Worm (Caenorhabditis elegans): ENCODE results near the gene srx-20.
A peak's percentile ranks its signal among the peaks of the same experiment; 100 is the strongest.

The srx-20 gene

DNA sequence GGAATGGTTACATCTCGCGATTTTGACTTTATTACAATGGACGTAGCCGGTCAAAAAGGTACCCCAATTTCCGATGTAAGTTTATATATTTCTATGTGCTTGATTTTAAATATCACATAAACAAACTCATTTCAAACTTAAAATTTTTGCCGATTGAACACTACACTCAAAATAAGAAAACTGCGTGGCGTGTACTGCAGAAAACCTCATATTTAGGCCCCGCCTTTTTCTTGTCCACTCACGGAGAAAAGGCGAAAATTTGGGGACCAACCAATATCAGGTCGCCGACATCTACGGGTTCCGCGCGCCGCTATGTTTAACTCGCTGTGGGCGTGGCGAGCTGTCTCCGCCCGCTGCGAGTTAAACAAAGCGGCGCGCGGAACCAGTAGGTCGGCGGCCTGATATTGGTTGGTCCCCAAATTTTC lies 46.3 kb downstream of the srx-20 start (continued):
- TF ChIP-seq snpc-4 (GFP tag; optimal IDR thresholded peaks at IDR 0.05): peak; percentile 86
- peak in 3 of 4 experiments; percentile 91 to 94 (median 94) for TF ChIP-seq snpc-4 (tag; optimal IDR thresholded peaks at IDR 0.05)
- peak; percentile 58 for TF ChIP-seq F33H1.4 (GFP tag; IDR thresholded peaks at IDR 0.05)
- TF ChIP-seq Y95B8A.8 (GFP tag; IDR thresholded peaks at IDR 0.05): 0 out of 2 replicates have a peak, but pooled peaks have one; percentile 28
- peak; percentile 57 for TF ChIP-seq mcd-1 (GFP tag; IDR thresholded peaks at IDR 0.05)
- peak; percentile 33 for TF ChIP-seq snpc-3.4 (tag; optimal IDR thresholded peaks at IDR 0.05)

DNA sequence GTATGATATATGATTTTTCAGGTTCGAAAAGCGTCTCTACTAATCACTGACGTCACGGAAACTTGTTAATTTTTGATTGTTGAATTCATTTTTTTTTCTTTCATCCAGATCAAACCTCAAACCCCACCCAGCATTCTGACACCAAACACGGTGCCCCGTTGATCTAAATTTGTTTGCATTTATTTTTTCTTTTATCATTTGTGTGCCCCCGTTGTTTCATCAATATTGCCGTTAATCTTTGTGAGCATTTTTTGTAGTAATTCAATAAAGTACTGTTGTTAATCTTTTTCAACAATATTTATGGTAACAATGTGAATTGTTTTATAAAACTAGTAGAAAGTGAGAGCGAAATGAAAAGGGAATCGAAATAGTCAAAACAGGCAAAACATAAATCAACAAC lies 48.9 kb downstream of the srx-20 start:
- TF ChIP-seq F23B12.7 (tag; optimal IDR thresholded peaks at IDR 0.05; ENCODE audit: insufficient read depth) (no peak), snpc-1.1 (tag; optimal IDR thresholded peaks at IDR 0.05; ENCODE audit: insufficient read depth) (peak; percentile 47), hmg-1.2 (GFP tag; IDR thresholded peaks at IDR 0.05) (peak; percentile 28; the same call in 1 of the 2 replicates), Y56A3A.18 (GFP tag; IDR thresholded peaks at IDR 0.05) (peak; percentile 70; the same call in 1 of the 2 replicates), ztf-22 (GFP tag; optimal IDR thresholded peaks at IDR 0.05) (no peak), ccch-3 (GFP tag; optimal IDR thresholded peaks at IDR 0.05) (no peak), zim-3 (tag; optimal IDR thresholded peaks at IDR 0.05) (no peak), F33H1.4 (GFP tag; IDR thresholded peaks at IDR 0.05) (0 out of 2 replicates have a peak, but pooled peaks have one; percentile 20), him-1 (tag; optimal IDR thresholded peaks at IDR 0.05) (peak; percentile 64), egl-44 (GFP tag; IDR thresholded peaks at IDR 0.05) (no peak), ceh-40 (GFP tag; IDR thresholded peaks at IDR 0.05) (no peak), F49E8.2 (tag; optimal IDR thresholded peaks at IDR 0.05; ENCODE audit: insufficient read depth) (peak; percentile 4), ceh-100 (GFP tag; IDR thresholded peaks at IDR 0.05) (no peak), gei-17 (GFP tag; optimal IDR thresholded peaks at IDR 0.05) (no peak), hsf-1 (GFP tag; IDR thresholded peaks at IDR 0.05) (no peak), nhr-80 (tag; optimal IDR thresholded peaks at IDR 0.05) (no peak), let-526 (GFP tag; IDR thresholded peaks at IDR 0.05) (no peak), Y53G8AR.9 (GFP tag; conservative IDR thresholded peaks at IDR 0.05) (0 out of 2 replicates have a peak, but pooled peaks have one; percentile 57), nfya-2 (GFP tag; IDR thresholded peaks at IDR 0.05) (no peak), ekl-4 (GFP tag; IDR thresholded peaks at IDR 0.05) (no peak), lin-40 (tag; optimal IDR thresholded peaks at IDR 0.05) (no peak), lin-26 (GFP tag; IDR thresholded peaks at IDR 0.05) (0 out of 2 replicates have a peak, but pooled peaks have one; percentile 49), madf-3 (GFP tag; IDR thresholded peaks at IDR 0.05) (0 out of 2 replicates have a peak, but pooled peaks have one; percentile 55), mes-4 (tag; optimal IDR thresholded peaks at IDR 0.05) (no peak), snpc-1.3 (tag; optimal IDR thresholded peaks at IDR 0.05; ENCODE audit: insufficient read depth) (no peak), akir-1 (GFP tag; optimal IDR thresholded peaks at IDR 0.05) (no peak), lin-35 (GFP tag; optimal IDR thresholded peaks at IDR 0.05) (no peak), snpc-4 (GFP tag; optimal IDR thresholded peaks at IDR 0.05) (no peak), snpc-4 (tag; optimal IDR thresholded peaks at IDR 0.05) (peak in 2 of 4 experiments; percentile 35 to 56), lin-54 (GFP tag; optimal IDR thresholded peaks at IDR 0.05) (no peak), hrde-1 (tag; optimal IDR thresholded peaks at IDR 0.05; ENCODE audit: borderline replicate concordance) (peak; percentile 25), sea-2 (GFP tag; IDR thresholded peaks at IDR 0.05) (no peak), nhr-90 (tag; optimal IDR thresholded peaks at IDR 0.05) (no peak), bed-2 (GFP tag; IDR thresholded peaks at IDR 0.05) (no peak), ama-1 (optimal IDR thresholded peaks at IDR 0.05) (no peak), ama-1 (GFP tag; optimal IDR thresholded peaks at IDR 0.05) (peak in 1 of 2 experiments; percentile 32), cebp-1 (GFP tag; IDR thresholded peaks at IDR 0.05) (no peak), cebp-1 (tag; optimal IDR thresholded peaks at IDR 0.05) (peak; percentile 5)
